Fruit fly (Drosophila melanogaster): ENCODE data around the gene CG32971.

DNA sequence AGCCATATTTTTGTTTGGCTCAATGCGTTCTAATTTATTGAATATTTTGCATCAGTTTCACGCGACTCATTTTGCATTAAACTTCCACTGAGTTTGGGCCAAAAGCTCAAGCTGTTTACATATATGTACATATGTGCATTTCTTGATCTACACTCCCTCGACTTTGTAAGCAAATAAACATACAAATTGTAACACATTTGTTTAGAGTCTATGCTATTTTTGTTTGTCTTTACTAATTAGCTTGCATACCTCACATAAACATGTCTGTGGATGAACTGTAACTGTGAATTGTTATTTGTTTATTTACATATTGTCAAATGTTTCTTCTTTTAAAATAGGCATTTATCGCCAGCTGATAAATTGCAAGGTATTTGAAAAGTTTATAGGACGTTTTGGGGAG lies 32.9 kb downstream of the CG32971 start:
- TF ChIP-seq pad (GFP tag; optimal IDR thresholded peaks at IDR 0.05) (no peak), CG5204 (GFP tag; optimal IDR thresholded peaks at IDR 0.05) (no peak), CG14711 (tag; optimal IDR thresholded peaks at IDR 0.05) (no peak), CG12768 (GFP tag; optimal IDR thresholded peaks at IDR 0.05) (no peak), CG1620 (GFP tag; optimal IDR thresholded peaks at IDR 0.05) (no peak), ovo (GFP tag; optimal IDR thresholded peaks at IDR 0.05) (no peak), CG7101 (tag; optimal IDR thresholded peaks at IDR 0.05) (no peak), CG11617 (GFP tag; optimal IDR thresholded peaks at IDR 0.05) (no peak)

All from whole organism, adult.